Worm (Caenorhabditis elegans): ENCODE measurements around the gene ceh-7.

Gene ceh-7

DNA sequence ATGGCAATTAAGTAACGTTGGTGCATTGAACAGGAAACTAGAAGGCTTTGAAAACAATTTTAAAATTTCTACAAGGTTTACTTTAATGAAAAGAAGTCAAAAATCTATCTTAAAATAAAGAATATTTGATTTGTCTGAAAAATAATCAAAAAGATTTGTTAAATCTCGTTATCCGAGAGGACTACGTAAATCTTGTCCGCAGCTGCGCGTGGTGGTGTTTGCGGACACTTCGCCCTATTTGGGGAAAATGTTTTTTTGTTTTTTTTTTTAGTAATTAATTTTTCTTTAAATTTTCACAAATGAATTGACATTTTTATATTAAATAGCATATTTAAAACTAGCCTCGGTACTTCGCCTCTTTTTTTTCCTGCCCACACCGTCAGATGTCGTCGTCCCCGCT is 19.7 kb downstream of the ceh-7 start:
- TF ChIP-seq dmd-4 (tag; optimal IDR thresholded peaks at IDR 0.05; ENCODE audit: borderline replicate concordance) (no peak), unc-86 (tag; optimal IDR thresholded peaks at IDR 0.05) (peak; percentile 8), unc-42 (tag; optimal IDR thresholded peaks at IDR 0.05) (peak; percentile 37), ceh-14 (tag; optimal IDR thresholded peaks at IDR 0.05) (peak; percentile 7)

DNA sequence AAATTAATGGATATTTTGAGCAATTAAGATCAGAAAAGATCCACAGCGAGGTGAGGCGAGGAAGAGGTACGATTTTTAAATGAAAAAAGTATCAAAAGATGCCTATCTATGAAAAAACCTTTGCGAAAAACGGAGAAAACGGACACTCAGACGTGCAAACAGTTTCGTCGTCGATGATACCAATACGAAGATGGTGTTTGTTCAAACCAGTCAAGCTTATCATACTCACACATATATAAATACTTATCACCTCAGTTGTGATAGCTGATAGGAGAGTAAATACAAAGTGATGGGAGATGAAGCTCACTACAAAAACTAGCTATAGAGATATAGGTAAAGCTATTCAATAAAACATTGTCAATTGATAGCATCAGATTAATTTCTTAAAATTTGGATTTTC is 23.8 kb downstream of the ceh-7 start:
- TF ChIP-seq ceh-18 (tag; optimal IDR thresholded peaks at IDR 0.05): no peak

DNA sequence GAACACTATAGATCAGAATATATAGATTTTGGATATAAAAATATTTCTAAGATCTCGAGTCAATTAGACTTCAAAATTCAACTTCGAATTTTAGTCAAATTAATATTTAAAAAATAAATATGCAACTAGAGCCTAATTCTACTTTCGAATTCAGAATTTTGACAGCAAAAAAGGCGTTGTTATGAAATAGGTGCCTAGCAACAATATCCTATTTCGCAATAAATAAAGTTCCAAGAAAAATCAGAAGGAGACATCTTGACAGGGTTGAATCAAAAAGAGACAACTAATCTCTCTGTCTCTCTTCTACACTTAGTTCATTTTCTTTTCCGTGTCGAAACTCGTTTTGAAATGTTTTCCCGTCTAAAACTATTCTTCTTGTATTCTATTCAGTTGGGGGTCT is 28.3 kb downstream of the ceh-7 start:
- TF ChIP-seq dve-1 (tag; optimal IDR thresholded peaks at IDR 0.05): no peak
- no peak for TF ChIP-seq unc-3 (GFP tag; conservative IDR thresholded peaks at IDR 0.05)
- TF ChIP-seq unc-3 (tag; optimal IDR thresholded peaks at IDR 0.05): no peak
- TF ChIP-seq eyg-1 (tag; optimal IDR thresholded peaks at IDR 0.05): no peak

DNA sequence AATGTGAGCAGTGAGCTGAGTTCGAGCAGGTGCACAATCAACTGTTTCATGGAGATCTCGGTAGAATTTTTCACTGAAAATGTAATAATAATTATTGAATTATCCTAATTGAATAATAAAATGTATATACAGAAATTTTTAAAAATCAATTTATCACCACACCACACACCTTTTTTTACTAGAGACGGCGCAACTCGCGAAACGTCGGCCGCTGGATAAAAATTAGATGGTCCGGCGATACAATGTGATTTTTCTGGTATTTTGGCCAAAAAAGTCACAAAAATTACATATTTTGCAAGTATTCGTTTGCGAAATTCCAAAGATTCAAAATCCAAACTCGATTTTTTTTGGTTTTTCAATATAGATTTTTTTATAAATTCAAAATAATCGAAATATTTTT is 32.8 kb downstream of the ceh-7 start:
- no peak for TF ChIP-seq ceh-48 (tag; optimal IDR thresholded peaks at IDR 0.05)
- no peak for TF ChIP-seq pros-1 (tag; optimal IDR thresholded peaks at IDR 0.05)
- TF ChIP-seq dmd-4 (tag; optimal IDR thresholded peaks at IDR 0.05; ENCODE audit: borderline replicate concordance): no peak
- no peak for TF ChIP-seq odd-2 (tag; optimal IDR thresholded peaks at IDR 0.05)
- TF ChIP-seq unc-86 (tag; optimal IDR thresholded peaks at IDR 0.05): no peak
- TF ChIP-seq zip-5 (tag; optimal IDR thresholded peaks at IDR 0.05): no peak
- TF ChIP-seq K09A11.1 (tag; optimal IDR thresholded peaks at IDR 0.05; ENCODE audit: insufficient read depth): no peak
- TF ChIP-seq Y22D7AL.16 (tag; optimal IDR thresholded peaks at IDR 0.05): no peak
- no peak for TF ChIP-seq hlh-6 (tag; optimal IDR thresholded peaks at IDR 0.05)
- no peak for TF ChIP-seq F13H6.1 (tag; optimal IDR thresholded peaks at IDR 0.05)
- TF ChIP-seq pat-9 (tag; optimal IDR thresholded peaks at IDR 0.05): no peak
- no peak for TF ChIP-seq pqm-1 (tag; optimal IDR thresholded peaks at IDR 0.05)
- TF ChIP-seq hlh-15 (tag; optimal IDR thresholded peaks at IDR 0.05): no peak
- TF ChIP-seq ceh-22 (tag; optimal IDR thresholded peaks at IDR 0.05): no peak
- TF ChIP-seq hlh-13 (GFP tag; optimal IDR thresholded peaks at IDR 0.05): no peak
- no peak for TF ChIP-seq sox-4 (tag; optimal IDR thresholded peaks at IDR 0.05)
- TF ChIP-seq unc-55 (GFP tag; optimal IDR thresholded peaks at IDR 0.05): no peak
- TF ChIP-seq pha-2 (tag; optimal IDR thresholded peaks at IDR 0.05): no peak
- no peak for TF ChIP-seq ama-1 (optimal IDR thresholded peaks at IDR 0.05)
- TF ChIP-seq nhr-232 (tag; optimal IDR thresholded peaks at IDR 0.05): no peak

DNA sequence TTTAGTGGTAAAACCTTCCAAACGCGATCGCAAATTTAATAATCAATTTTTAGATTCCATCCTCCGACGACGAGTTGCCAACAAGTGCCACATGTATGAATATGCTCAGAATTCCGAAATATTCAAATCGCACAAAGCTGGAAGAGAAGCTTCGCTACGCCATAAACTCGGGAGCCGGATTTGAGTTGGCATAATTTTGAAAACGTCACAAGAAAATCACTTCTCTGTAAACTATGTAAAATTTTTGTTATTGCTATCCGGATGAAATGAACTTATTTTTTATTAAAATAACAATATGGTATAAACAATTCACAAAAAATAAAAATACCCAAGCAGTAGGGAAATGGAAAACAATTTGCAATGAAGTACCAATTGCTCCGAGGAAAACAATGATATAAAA is 34.8 kb downstream of the ceh-7 start:
- TF ChIP-seq eyg-1 (tag; optimal IDR thresholded peaks at IDR 0.05) (no peak), C08G9.2 (tag; optimal IDR thresholded peaks at IDR 0.05) (no peak), sox-2 (GFP tag; IDR thresholded peaks at IDR 0.05) (no peak), F13H6.1 (tag; optimal IDR thresholded peaks at IDR 0.05) (no peak), ceh-14 (tag; optimal IDR thresholded peaks at IDR 0.05) (no peak), tbx-2 (tag; optimal IDR thresholded peaks at IDR 0.05) (no peak), fkh-10 (GFP tag; optimal IDR thresholded peaks at IDR 0.05) (no peak), syd-9 (tag; optimal IDR thresholded peaks at IDR 0.05) (no peak), elt-2 (tag; optimal IDR thresholded peaks at IDR 0.05) (no peak), T23F11.4 (GFP tag; optimal IDR thresholded peaks at IDR 0.05) (no peak), pha-4 (tag; optimal IDR thresholded peaks at IDR 0.05) (no peak), ama-1 (optimal IDR thresholded peaks at IDR 0.05) (no peak), ceh-18 (tag; optimal IDR thresholded peaks at IDR 0.05) (no peak), nhr-232 (tag; optimal IDR thresholded peaks at IDR 0.05) (no peak), npax-4 (tag; optimal IDR thresholded peaks at IDR 0.05) (no peak)

Data from whole organism, late embryonic.